Worm (Caenorhabditis elegans) whole organism, dauer: ENCODE results near the gene ubh-3.

Experiments
- unc-62 ChIP-seq: sonication (generic microtip); optimal IDR thresholded peaks from 2 replicates; lab custom pipeline; 2017; ENCODE audit warnings: missing biosample characterization, missing genetic modification reagents, missing genetic modification characterization

ubh-3 gene

DNA sequence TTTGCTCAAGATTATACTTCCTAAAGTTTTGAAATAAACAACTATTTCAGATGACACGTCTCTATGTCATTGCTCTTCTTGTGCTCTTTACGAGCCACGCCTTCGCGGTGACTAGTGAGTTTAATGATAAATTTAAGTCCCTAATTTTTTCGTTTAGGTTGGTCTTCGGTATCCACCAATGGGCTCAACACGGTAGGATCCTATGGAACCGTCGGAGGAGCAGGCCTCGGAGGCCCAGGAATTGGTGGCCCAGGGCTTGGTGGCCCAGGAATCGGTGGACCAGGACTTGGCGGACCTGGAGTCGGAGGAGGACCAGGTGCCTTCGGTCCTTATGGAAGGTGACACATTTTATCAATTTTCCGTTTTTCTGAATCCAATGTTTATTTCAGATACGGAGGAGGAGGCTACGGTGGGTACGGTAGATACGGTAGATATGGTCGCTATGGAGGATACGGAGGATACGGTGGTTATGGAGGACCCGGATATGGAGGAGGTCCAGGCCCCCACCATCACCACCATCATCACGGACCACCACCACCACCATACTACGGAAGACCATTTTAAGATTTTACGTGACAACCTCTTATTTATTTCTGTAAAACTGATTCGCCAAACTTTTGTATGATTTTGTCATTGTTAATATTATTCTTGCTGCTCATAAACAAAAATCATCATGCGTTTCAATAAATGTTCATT, 11.9 kb upstream of the ubh-3 start, which contains the start of the genes F46E10.2 and F46E10.18:
Gene F46E10.2, plus strand, starts transcription at position 51 of the 696 bp plus-strand sequence.
Gene F46E10.18, plus strand, starts transcription at position 646 of the 696 bp plus-strand sequence.
- no peak for TF ChIP-seq unc-62 (GFP tag; lab: Kevin White, UChicago)

DNA sequence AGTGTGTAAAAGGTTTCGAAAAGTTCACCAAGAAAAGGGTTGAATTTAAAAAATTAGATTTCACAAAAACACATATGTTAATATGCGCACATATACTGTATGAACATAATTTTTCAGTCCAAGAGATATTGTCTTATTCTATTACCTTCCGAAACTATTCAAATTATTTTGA, 9.5 kb upstream of the ubh-3 start, which contains the start of gene F46E10.3:
Gene F46E10.3, plus strand, starts transcription at position 73 of the 172 bp plus-strand sequence.
- TF ChIP-seq unc-62 (GFP tag; lab: Kevin White, UChicago) = no peak

DNA sequence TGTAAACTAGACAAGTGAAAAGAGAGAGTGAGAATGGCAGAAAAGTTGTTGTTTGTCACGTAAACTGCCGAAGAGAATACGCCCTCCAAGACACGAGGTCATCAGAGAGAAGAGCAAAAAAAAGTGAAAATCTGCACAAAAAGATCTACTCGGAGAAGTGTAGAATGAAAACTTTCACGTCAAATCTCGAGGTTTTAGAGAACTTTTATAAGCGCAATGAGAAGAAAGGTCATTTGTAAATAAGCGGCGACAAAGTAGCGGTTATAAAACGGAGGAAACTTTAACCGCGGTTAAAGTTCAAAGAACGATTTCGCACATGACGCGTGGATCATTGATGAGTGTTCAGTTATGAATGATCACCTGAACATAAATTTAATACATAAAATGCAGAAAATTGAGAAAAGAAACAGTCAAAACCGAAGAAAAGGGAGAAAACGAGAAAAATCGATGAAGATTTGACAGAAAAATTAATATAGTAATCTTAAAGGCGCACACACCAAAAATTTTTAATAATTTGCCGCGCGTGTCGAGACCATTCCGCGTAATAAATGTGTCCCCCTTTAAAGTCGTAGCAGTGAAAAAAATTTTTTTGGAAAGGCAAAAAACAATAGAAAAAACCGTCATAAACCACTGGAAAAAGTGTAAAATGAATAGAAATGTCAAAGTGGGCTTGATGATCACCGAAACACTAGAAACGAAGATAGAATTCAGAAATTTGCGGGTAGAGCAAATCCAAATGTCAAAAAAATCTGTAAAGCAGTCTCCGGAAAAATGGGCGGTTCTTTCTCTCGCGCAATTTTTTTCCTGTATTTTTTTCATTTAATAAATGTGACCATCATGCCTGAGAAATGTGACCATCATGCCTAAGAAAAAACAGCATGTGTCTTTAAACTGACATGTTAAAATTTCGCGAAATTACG, 9.0 kb upstream of the ubh-3 start:
- no peak for TF ChIP-seq unc-62 (GFP tag; lab: Kevin White, UChicago)

DNA sequence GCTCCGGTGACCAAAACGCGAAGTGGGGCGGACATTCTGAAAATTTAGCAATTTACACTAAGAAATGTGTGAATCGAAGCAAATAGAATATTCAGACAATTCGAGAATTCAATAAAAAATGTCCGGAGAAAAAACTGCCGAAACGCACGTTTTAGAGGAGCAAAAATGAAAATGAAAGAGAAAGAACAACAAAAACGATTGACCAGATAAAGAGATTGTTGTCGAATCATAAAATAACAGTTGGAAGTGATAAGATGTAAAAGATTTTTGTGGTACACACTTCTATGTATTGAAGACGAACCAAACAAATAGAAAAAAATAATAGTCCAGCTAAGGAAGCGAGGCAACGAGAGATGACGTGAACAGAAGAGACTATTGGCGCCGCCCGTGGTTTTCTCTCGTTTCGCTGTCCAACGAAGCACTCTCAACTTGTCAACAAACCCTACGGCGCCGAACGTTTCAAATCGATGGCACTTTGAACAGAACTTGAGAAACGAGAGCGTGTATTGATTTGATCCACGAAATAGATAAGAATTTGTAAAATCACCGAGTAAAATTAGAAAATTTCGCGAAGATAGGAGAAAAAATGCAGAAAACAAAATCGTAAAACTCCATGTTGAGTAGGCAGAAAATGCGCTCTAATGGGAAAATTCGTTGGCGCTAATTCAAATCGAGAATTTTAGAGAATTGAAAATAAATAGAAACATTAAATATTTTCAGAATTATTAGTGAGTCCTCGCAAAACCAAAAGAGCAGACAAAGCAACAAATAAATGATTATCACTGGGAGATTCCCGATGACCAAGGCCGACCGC, 8.1 kb upstream of the ubh-3 start, which contains the start of gene mdh-1:
Gene mdh-1, minus strand, starts transcription at position 36 of the 814 bp plus-strand sequence.
- TF ChIP-seq unc-62 (GFP tag; lab: Kevin White, UChicago) = no peak

DNA sequence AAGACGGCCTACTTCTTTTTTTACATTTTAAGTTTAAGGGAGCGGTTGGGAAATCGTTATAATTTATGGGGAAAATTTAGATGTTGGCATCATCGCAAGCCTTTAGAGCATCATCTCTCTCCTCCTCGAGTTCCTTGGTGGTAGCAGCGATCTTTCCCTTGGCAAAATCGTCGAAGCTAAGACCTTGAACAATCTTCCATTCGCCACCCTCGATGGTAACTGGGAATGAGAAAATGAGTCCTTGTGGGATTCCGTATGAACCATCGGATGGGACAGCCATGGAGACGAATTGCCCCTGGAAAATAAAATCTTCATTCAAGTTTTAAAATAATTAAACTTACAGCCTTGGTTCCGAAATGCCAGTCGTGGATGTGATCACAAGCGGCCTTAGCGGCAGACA, 6.7 kb upstream of the ubh-3 start:
- TF ChIP-seq unc-62 (GFP tag; lab: Kevin White, UChicago) = no peak

DNA sequence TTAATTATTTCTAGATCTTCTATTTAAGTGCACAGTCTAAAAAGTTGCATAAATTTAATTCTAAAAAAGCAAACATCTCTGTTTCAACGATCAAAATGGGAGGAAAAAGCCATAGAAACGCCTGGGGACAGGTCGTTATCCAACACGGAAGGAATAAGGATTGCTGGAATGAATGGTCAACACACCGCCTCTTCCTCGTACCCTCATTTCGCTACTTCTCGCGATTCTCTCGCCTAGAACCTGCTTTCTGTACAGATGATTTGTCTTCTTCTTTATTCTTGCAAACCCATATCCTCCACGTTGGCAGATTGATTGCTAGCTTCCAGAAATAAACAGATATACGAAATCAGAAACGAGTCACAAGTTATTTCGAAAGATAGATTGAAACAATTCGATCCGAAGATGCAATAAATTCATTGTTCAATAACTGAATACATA, 6.3 kb upstream of the ubh-3 start, which contains the start of gene dpy-11:
Gene dpy-11, minus strand, starts transcription at position 354 of the 438 bp plus-strand sequence.
- no peak for TF ChIP-seq unc-62 (GFP tag; lab: Kevin White, UChicago)

DNA sequence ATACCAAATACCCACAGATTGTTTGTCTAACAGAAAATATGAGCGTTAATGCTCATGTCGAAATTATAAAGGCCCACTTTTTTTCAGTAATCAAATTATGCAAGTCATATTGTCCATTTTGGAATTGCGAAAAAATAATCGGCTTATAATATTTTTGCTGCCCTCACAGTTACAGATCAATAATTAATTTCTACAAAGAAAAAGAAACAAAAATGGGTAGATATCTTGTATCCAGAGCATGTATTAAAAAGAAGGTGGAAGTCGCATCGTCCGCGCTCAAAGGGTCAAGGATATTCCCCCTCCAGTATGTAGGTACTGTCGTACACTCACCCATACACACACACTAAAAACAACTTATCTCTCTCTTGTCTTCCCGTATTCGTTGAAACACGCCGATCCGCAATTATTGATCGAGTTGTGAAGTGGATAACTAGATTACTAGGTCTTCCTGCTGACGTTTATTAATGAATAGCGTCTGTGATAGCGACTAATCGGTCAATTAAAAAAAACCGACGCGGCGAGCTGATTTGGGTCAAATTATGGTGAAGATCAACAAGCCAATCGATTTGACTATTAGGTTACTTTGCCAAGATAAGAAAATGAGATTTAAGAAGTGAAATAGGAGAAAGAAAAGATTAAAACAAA, 5.3 kb upstream of the ubh-3 start:
- TF ChIP-seq unc-62 (GFP tag; lab: Kevin White, UChicago) = no peak

DNA sequence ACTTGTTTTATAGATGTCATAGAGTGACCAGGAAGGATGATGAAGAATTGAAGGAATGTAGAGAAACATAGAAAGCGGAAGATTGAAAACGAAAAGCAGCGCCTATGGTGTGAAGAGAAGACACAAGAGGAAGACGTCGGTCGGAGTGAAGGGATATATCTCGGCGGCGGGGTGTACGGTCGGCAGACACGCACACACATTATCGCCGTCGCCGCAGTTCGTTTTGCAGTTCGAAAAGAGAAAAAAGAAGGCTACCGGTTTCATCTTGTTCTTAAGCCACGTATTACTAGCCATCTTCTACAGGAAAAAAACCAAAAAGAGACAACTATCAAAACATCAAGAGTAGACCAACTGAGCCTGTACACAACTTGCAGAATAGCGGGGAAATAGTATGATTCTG, 4.8 kb upstream of the ubh-3 start:
- TF ChIP-seq unc-62 (GFP tag; lab: Kevin White, UChicago) = no peak

DNA sequence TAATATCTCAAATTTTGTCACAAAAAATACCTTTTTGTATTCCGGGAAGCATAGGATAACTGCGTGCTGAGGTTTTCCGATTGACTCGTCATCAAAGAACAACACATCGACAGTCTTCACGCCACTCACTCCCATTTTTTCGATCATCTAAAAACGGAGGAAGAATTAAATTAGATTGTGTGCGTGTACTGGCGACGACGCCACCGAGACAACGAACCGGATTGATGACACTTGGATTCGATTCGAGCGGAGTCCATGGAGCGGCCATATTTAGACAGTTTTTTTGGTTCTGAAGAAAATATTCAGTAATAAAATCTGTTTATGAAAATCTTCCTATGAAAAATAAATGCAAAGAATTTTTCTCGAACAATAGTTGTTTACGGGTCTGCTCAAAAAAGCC, 2.5 kb upstream of the ubh-3 start, which contains the start of gene ubh-1:
Gene ubh-1, minus strand, starts transcription at position 289 of the 400 bp plus-strand sequence.
- no peak for TF ChIP-seq unc-62 (GFP tag; lab: Kevin White, UChicago)

DNA sequence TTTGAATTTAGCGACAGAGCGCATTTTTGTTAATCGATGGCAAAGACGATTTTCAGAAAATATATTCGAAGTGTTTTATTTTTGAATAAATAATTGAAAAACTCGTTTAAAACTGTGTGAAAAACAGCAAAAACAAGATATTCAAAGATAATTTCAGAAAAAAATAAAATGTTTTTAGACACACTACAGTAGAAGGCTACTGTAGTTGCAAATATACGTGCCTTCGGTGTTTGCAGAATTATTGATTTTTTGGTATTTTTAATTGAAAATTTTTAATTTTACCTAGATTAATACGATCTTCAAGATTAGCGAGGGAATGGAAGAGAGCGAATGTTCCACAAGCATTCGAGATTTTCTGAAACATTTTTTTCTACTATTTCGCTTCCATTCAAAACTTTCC, 2.0 kb upstream of the ubh-3 start:
- TF ChIP-seq unc-62 (GFP tag; lab: Kevin White, UChicago) = no peak

DNA sequence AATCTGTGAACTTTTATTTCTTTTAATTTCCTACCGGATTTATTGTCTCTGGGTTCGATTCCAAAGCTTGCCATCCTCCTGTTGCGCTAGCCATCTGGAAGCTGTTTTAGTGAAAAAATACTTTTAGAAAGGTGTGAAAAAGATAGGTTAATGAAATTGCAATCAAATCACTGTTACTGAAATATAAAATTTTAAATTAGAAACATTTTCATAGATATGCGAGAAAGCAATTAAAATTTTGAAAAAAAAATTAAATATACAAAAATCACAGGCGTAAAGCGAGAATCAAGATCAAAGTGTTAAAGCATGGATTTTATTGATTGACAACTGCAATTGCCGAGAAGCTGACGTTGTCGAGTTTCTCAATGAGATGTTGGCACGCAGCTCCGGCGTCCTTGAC, 1.1 kb upstream of the ubh-3 start, which contains the start of gene ubh-2:
Gene ubh-2, minus strand, starts transcription at position 101 of the 400 bp plus-strand sequence.
- TF ChIP-seq unc-62 (GFP tag; lab: Kevin White, UChicago) = no peak

DNA sequence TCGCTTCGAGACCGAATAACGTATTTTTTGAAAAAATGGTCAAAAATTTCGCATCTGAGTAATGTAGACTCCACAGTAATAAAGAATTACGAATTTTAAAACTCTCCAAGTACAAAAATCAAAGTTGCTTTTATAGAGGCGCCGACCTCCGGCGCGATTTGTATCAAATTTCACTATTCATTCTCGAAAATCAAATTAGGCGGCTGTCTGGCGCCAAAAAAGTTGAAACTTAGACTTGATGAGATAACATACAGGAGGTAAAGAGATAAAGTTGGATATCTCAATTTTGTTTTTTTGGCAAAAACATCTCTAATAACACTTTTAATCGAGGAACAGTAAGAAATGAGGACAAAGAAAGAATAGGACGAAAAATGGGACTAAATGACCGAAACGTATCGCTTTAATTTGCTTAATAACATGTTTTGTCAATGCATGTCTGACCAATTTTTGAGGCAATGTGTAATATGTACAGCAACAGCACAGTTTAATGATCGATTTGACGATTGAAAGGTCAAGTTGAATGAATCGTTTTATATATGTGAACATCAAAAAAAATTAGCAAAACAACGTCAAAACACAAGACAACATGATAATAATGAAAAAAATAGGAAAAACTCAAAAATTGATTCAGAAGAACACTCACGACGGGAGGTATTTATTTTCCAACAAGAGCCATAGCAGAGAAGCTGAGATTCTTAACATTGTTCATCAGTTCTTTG, 2.2 kb downstream of the ubh-3 start:
- no peak for TF ChIP-seq unc-62 (GFP tag; lab: Kevin White, UChicago)

DNA sequence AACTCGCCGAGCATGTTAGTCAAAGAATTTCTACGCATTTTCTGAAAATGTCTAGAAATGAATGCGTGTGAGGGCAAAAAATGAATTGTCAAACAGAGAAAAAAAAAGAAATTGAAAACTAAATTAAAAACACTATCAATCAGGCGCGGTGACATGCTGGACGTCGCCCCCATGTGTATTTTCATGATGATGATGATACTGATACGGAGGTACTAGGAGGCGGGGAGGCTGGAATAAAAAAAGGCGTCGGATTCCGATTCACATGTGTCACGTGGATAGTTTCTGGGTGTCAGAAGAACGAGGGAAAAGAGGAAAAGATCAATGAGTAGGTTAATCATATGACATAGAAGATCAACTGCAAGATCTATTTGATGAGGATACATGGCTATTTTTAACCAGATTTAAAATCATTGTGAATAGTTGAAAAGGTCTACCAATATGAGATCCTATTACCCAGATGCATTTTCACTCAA, 3.2 kb downstream of the ubh-3 start, which contains the start of gene W01A11.7:
Gene W01A11.7, minus strand, starts transcription at position 51 of the 473 bp plus-strand sequence.
- TF ChIP-seq unc-62 (GFP tag; lab: Kevin White, UChicago) = no peak
